Fruit fly (Drosophila melanogaster): ENCODE measurements around the gene eIF4E1.
A peak's percentile ranks its signal among the peaks of the same experiment; 100 is the strongest.

The eIF4E1 gene

DNA sequence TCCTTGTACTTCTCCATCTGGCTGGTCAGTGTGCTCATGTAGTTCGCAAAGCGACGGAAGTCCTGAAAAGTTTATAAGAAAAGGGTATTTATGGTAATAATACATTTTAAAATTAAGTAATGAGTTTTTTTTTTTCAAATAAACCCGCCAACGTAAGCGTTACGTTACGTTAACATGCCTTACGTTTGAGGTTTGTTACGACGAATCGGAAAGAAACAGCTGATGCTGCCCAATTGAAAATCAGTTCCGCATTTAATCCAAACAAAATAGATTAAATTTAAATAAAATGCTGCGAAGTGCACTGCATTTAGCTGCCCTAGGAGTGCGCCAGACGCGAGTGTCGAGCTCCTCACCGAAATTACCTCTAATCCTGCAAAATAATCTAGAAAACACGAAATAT lies 38.1 kb downstream of the eIF4E1 start, which contains the start of gene mRRF1:
Gene mRRF1, plus strand, starts transcription at position 220 of the 400 bp plus-strand sequence.
- TF ChIP-seq Dif (GFP tag; optimal IDR thresholded peaks at IDR 0.05; ENCODE audit: partially characterized antibody) (no peak), sage (GFP tag; optimal IDR thresholded peaks at IDR 0.05) (peak; percentile 27), ey (GFP tag; optimal IDR thresholded peaks at IDR 0.05) (no peak), Vsx2 (GFP tag; optimal IDR thresholded peaks at IDR 0.05; ENCODE audit: partially characterized antibody) (no peak)

DNA sequence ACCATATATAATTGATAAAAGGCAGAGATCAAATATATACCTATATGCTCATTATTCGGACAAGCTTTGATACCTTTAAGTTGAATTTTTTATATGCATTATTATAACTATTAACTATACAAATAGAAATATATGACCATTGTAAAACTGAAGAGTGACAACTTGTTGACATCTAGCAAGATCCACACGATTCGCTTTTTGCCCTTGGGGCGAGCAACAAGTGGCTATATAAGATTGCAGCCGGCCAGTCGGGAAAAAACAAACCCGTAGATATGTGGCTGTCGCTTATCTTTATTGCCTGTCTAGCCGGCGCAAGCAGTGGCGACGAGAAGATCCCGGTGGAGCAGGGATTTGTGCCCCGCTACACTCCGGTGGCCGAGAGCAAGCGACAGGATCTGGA lies 40.4 kb downstream of the eIF4E1 start, which contains the start of gene CG34456:
Gene CG34456, plus strand, starts transcription at position 215 of the 400 bp plus-strand sequence.
- TF ChIP-seq woc (GFP tag; optimal IDR thresholded peaks at IDR 0.05) (no peak), CG9705 (GFP tag; optimal IDR thresholded peaks at IDR 0.05) (no peak), GATAd (GFP tag; optimal IDR thresholded peaks at IDR 0.05) (no peak), Rel (GFP tag; optimal IDR thresholded peaks at IDR 0.05) (no peak), Rel (tag; optimal IDR thresholded peaks at IDR 0.05) (peak; percentile 83), dsf (GFP tag; optimal IDR thresholded peaks at IDR 0.05; ENCODE audit: borderline replicate concordance) (no peak), Myc (optimal IDR thresholded peaks at IDR 0.05) (no peak), sv (GFP tag; optimal IDR thresholded peaks at IDR 0.05) (no peak), OdsH (GFP tag; optimal IDR thresholded peaks at IDR 0.05) (no peak), jim (GFP tag; optimal IDR thresholded peaks at IDR 0.05) (no peak), Jra (GFP tag; optimal IDR thresholded peaks at IDR 0.05) (no peak), dmrt93B (GFP tag; optimal IDR thresholded peaks at IDR 0.05) (no peak), foxo (GFP tag; optimal IDR thresholded peaks at IDR 0.05) (no peak), Vsx2 (GFP tag; optimal IDR thresholded peaks at IDR 0.05; ENCODE audit: partially characterized antibody) (no peak), br (GFP tag; optimal IDR thresholded peaks at IDR 0.05) (peak; percentile 51), Hnf4 (GFP tag; optimal IDR thresholded peaks at IDR 0.05) (no peak), h (GFP tag; optimal IDR thresholded peaks at IDR 0.05) (no peak), dl (GFP tag; optimal IDR thresholded peaks at IDR 0.05; ENCODE audit: insufficient read depth in 1 of 2, partially characterized antibody in 2 of 2) (no peak), Dfd (GFP tag; optimal IDR thresholded peaks at IDR 0.05) (no peak)

DNA sequence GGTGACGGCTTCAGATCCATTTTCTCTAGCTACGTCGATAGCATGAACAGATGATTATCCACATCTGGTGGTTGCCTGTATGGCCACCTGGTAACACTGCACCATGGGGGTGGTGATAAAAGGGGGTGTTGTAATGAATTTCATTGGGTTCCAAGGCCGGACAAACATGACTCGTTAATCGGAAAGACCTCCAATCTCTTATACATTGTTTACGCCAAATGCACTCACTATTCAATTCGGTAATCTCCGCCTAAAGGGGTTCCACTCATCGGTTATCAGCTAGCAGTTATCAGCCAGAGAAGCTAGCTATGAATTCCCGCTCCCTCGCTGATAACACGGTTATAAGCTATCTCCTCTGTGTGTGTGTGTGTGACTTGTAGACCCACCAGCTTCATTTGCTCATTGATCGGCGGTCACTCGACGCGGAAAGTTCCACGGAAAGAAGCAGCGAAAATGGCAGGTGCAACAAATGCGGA lies 42.0 kb downstream of the eIF4E1 start, which contains the start of gene Pdxk:
Gene Pdxk, plus strand, starts transcription at position 100 of the 476 bp plus-strand sequence.
- TF ChIP-seq OdsH (GFP tag; optimal IDR thresholded peaks at IDR 0.05) (no peak), psq (GFP tag; optimal IDR thresholded peaks at IDR 0.05) (no peak), Vsx2 (GFP tag; optimal IDR thresholded peaks at IDR 0.05; ENCODE audit: partially characterized antibody) (no peak), Hnf4 (GFP tag; optimal IDR thresholded peaks at IDR 0.05) (no peak), h (GFP tag; optimal IDR thresholded peaks at IDR 0.05) (no peak), CrebA (GFP tag; optimal IDR thresholded peaks at IDR 0.05; ENCODE audit: borderline replicate concordance) (no peak), Jra (GFP tag; optimal IDR thresholded peaks at IDR 0.05) (no peak), pan (optimal IDR thresholded peaks at IDR 0.05) (no peak), Abd-B (GFP tag; optimal IDR thresholded peaks at IDR 0.05) (no peak), Sp1 (GFP tag; optimal IDR thresholded peaks at IDR 0.05) (peak; percentile 51), dl (GFP tag; optimal IDR thresholded peaks at IDR 0.05; ENCODE audit: insufficient read depth in 1 of 2, partially characterized antibody in 2 of 2) (peak in 1 of 2 experiments; percentile 35), sage (GFP tag; optimal IDR thresholded peaks at IDR 0.05) (no peak), Hr78 (GFP tag; optimal IDR thresholded peaks at IDR 0.05) (no peak), Rel (GFP tag; optimal IDR thresholded peaks at IDR 0.05) (no peak), Rel (tag; optimal IDR thresholded peaks at IDR 0.05) (peak; percentile 87), jim (GFP tag; optimal IDR thresholded peaks at IDR 0.05) (no peak), foxo (GFP tag; optimal IDR thresholded peaks at IDR 0.05) (no peak), rgr (GFP tag; optimal IDR thresholded peaks at IDR 0.05) (peak; percentile 42), CG32264 (GFP tag; optimal IDR thresholded peaks at IDR 0.05) (no peak), Dif (GFP tag; optimal IDR thresholded peaks at IDR 0.05; ENCODE audit: partially characterized antibody) (peak; percentile 28), sv (GFP tag; optimal IDR thresholded peaks at IDR 0.05) (no peak), lola (GFP tag; optimal IDR thresholded peaks at IDR 0.05) (no peak), Myc (optimal IDR thresholded peaks at IDR 0.05) (no peak)

DNA sequence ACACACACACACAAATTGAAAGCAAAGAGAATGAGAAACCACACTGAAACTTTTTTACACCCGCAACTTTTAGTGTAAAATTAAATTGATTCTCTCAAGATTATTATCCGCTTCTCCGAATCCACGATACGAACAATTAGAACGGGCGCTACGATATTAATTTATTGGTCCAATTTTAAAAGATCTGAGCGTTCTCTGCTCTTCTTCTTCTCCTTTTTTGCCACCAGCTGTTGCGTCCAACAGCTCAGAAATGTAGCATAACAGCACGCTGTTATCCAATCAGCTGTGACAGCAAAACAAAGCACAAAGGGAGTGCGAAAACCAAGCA lies 43.6 kb downstream of the eIF4E1 start, which contains the start of the genes UGP and Svip:
Gene UGP, minus strand, starts transcription at position 223 of the 328 bp plus-strand sequence.
Gene Svip, plus strand, starts transcription at position 287 of the 328 bp plus-strand sequence.
- TF ChIP-seq ey (GFP tag; optimal IDR thresholded peaks at IDR 0.05) (no peak), dmrt93B (GFP tag; optimal IDR thresholded peaks at IDR 0.05) (no peak), OdsH (GFP tag; optimal IDR thresholded peaks at IDR 0.05) (peak; percentile 27), brk (GFP tag; optimal IDR thresholded peaks at IDR 0.05) (peak; percentile 56), rgr (GFP tag; optimal IDR thresholded peaks at IDR 0.05) (peak; percentile 36), CG9705 (GFP tag; optimal IDR thresholded peaks at IDR 0.05) (no peak), fru (GFP tag; optimal IDR thresholded peaks at IDR 0.05) (no peak), sage (GFP tag; optimal IDR thresholded peaks at IDR 0.05) (peak; percentile 45), Abd-B (GFP tag; optimal IDR thresholded peaks at IDR 0.05) (no peak), Mio (GFP tag; optimal IDR thresholded peaks at IDR 0.05) (no peak), psq (GFP tag; optimal IDR thresholded peaks at IDR 0.05) (peak; percentile 57), GATAd (GFP tag; optimal IDR thresholded peaks at IDR 0.05) (no peak), CrebA (GFP tag; optimal IDR thresholded peaks at IDR 0.05; ENCODE audit: borderline replicate concordance) (no peak), Sp1 (GFP tag; optimal IDR thresholded peaks at IDR 0.05) (peak; percentile 5), jim (GFP tag; optimal IDR thresholded peaks at IDR 0.05) (no peak), Rel (GFP tag; optimal IDR thresholded peaks at IDR 0.05) (no peak), Rel (tag; optimal IDR thresholded peaks at IDR 0.05) (peak; percentile 31), usp (GFP tag; optimal IDR thresholded peaks at IDR 0.05) (no peak), Hnf4 (GFP tag; optimal IDR thresholded peaks at IDR 0.05) (peak; percentile 35), foxo (GFP tag; optimal IDR thresholded peaks at IDR 0.05) (peak; percentile 19 to 38), Vsx2 (GFP tag; optimal IDR thresholded peaks at IDR 0.05; ENCODE audit: partially characterized antibody) (no peak), br (GFP tag; optimal IDR thresholded peaks at IDR 0.05) (no peak), Dfd (GFP tag; optimal IDR thresholded peaks at IDR 0.05) (no peak), woc (GFP tag; optimal IDR thresholded peaks at IDR 0.05) (no peak), Dif (GFP tag; optimal IDR thresholded peaks at IDR 0.05; ENCODE audit: partially characterized antibody) (no peak), lola (GFP tag; optimal IDR thresholded peaks at IDR 0.05) (no peak), tai (GFP tag; optimal IDR thresholded peaks at IDR 0.05) (no peak), dsf (GFP tag; optimal IDR thresholded peaks at IDR 0.05; ENCODE audit: borderline replicate concordance) (no peak), Hr83 (GFP tag; optimal IDR thresholded peaks at IDR 0.05; ENCODE audit: poor library complexity, severe bottlenecking) (peak; percentile 57), dl (GFP tag; optimal IDR thresholded peaks at IDR 0.05; ENCODE audit: insufficient read depth in 1 of 2, partially characterized antibody in 2 of 2) (no peak), Myc (optimal IDR thresholded peaks at IDR 0.05) (no peak), h (GFP tag; optimal IDR thresholded peaks at IDR 0.05) (no peak), CG32264 (GFP tag; optimal IDR thresholded peaks at IDR 0.05) (no peak), sv (GFP tag; optimal IDR thresholded peaks at IDR 0.05) (no peak)
